Fruit fly (Drosophila melanogaster) whole organism, embryonic: ENCODE results near the gene RpS7.
A peak's percentile ranks its signal among the peaks of the same experiment; 100 is the strongest.

Experiments
- Bteb2 ChIP-seq: fragments of 200-800 bp; sonication (Bioruptor generic); optimal IDR thresholded peaks from 2 replicates; lab custom pipeline; 2016; ENCODE audit warnings: missing biosample characterization, missing genetic modification characterization
- CG10147 ChIP-seq: fragments of 200-800 bp; sonication (Bioruptor generic); optimal IDR thresholded peaks from 2 replicates; lab custom pipeline; 2019; ENCODE audit warnings: missing biosample characterization, mild to moderate bottlenecking, missing genetic modification characterization, moderate library complexity
- CG10654 ChIP-seq: fragments of 200-800 bp; sonication (Bioruptor generic); optimal IDR thresholded peaks from 2 replicates; lab custom pipeline; 2016; ENCODE audit warnings: missing biosample characterization, missing genetic modification characterization
- CG11247 ChIP-seq: fragments of 200-800 bp; sonication (Bioruptor generic); IDR thresholded peaks from 2 replicates; pipeline ENCODE4 v1.3.6; 2022; ENCODE audit warnings: missing biosample characterization, missing genetic modification characterization
- CG11456 ChIP-seq: fragments of 200-800 bp; sonication (Bioruptor generic); IDR thresholded peaks from 3 replicates; pipeline ENCODE4 v1.3.6; 2022; ENCODE audit warnings: missing biosample characterization, missing genetic modification characterization
- CG11723 ChIP-seq: fragments of 200-800 bp; sonication (Bioruptor generic); optimal IDR thresholded peaks from 2 replicates; lab custom pipeline; 2017; ENCODE audit warnings: missing biosample characterization, mild to moderate bottlenecking, missing genetic modification characterization
- CG13424 ChIP-seq: fragments of 200-800 bp; sonication (Bioruptor generic); optimal IDR thresholded peaks from 2 replicates; lab custom pipeline; 2019; ENCODE audit warnings: missing biosample characterization, mild to moderate bottlenecking, missing genetic modification characterization, moderate library complexity
- CG15011 ChIP-seq: fragments of 200-800 bp; sonication (Bioruptor generic); optimal IDR thresholded peaks from 3 replicates; lab custom pipeline; 2018; ENCODE audit warnings: missing biosample characterization, mild to moderate bottlenecking, missing genetic modification characterization
- CG15269 ChIP-seq: fragments of 200-800 bp; sonication (Bioruptor generic); optimal IDR thresholded peaks from 2 replicates; lab custom pipeline; 2018; ENCODE audit warnings: missing biosample characterization, mild to moderate bottlenecking, missing genetic modification characterization, moderate library complexity
- CG1529 ChIP-seq: fragments of 200-800 bp; sonication (Bioruptor generic); optimal IDR thresholded peaks from 3 replicates; lab custom pipeline; 2018; ENCODE audit warnings: missing biosample characterization, missing genetic modification characterization
- CG15601 ChIP-seq: fragments of 200-800 bp; sonication (Bioruptor generic); optimal IDR thresholded peaks from 3 replicates; lab custom pipeline; 2019; ENCODE audit warnings: missing biosample characterization, mild to moderate bottlenecking, missing genetic modification characterization, moderate library complexity
- CG17612 ChIP-seq: fragments of 200-800 bp; sonication (Bioruptor generic); IDR thresholded peaks from 2 replicates; pipeline ENCODE4 v1.3.6; 2022; ENCODE audit warnings: missing biosample characterization, missing genetic modification characterization
- CG2199 ChIP-seq: fragments of 200-800 bp; sonication (Bioruptor generic); IDR thresholded peaks from 3 replicates; pipeline ENCODE4 v1.3.6; 2022; ENCODE audit warnings: missing biosample characterization, missing genetic modification characterization
- CG30020 ChIP-seq: fragments of 200-800 bp; optimal IDR thresholded peaks from 2 replicates; lab custom pipeline; 2019; ENCODE audit warnings: missing biosample characterization, mild to moderate bottlenecking, missing genetic modification characterization, moderate library complexity
- CG31388 ChIP-seq: fragments of 200-800 bp; sonication (Bioruptor generic); optimal IDR thresholded peaks from 2 replicates; lab custom pipeline; 2016; ENCODE audit warnings: missing biosample characterization, missing genetic modification characterization
- CG5180 ChIP-seq: fragments of 200-800 bp; sonication (Bioruptor generic); optimal IDR thresholded peaks from 3 replicates; lab custom pipeline; 2017; ENCODE audit warnings: missing biosample characterization, missing genetic modification characterization, mild to moderate bottlenecking, moderate library complexity, missing genetic modification reagents
- CG5245 ChIP-seq: fragments of 200-800 bp; sonication (Bioruptor generic); optimal IDR thresholded peaks from 3 replicates; lab custom pipeline; 2016; ENCODE audit warnings: missing biosample characterization, missing genetic modification characterization
- CG5953 ChIP-seq: fragments of 200-800 bp; sonication (Bioruptor generic); IDR thresholded peaks from 2 replicates; pipeline ENCODE4 v1.3.6; 2022; ENCODE audit warnings: missing biosample characterization, missing genetic modification characterization
- CG6254 ChIP-seq: fragments of 200-800 bp; sonication (Bioruptor generic); optimal IDR thresholded peaks from 3 replicates; lab custom pipeline; 2017; ENCODE audit warnings: mild to moderate bottlenecking, missing biosample characterization, missing genetic modification reagents, missing genetic modification characterization
- CG7786 ChIP-seq: fragments of 200-800 bp; sonication (Bioruptor generic); optimal IDR thresholded peaks from 2 replicates; lab custom pipeline; 2016; ENCODE audit warnings: missing biosample characterization, missing genetic modification characterization
- CG7987 ChIP-seq: fragments of 200-800 bp; sonication (Bioruptor generic); optimal IDR thresholded peaks from 2 replicates; lab custom pipeline; 2018; ENCODE audit warnings: missing biosample characterization, mild to moderate bottlenecking, missing genetic modification characterization, moderate library complexity
- CkIIα-i1 ChIP-seq: fragments of 200-800 bp; sonication (Bioruptor generic); IDR thresholded peaks from 2 replicates; pipeline ENCODE4 v1.3.6; 2022; ENCODE audit warnings: missing biosample characterization, missing genetic modification characterization
- CrebB ChIP-seq: fragments of 200-800 bp; sonication (Bioruptor generic); optimal IDR thresholded peaks from 3 replicates; lab custom pipeline; 2018; ENCODE audit warnings: missing biosample characterization, mild to moderate bottlenecking, missing genetic modification characterization
- D ChIP-seq, 2 experiments: fragments of 200-800 bp in 1 of 2; fragments of >200 bp in 1 of 2; sonication (Bioruptor generic) in 1 of 2; optimal IDR thresholded peaks; 2 replicates in 1 of 2; 3 replicates in 1 of 2; lab custom pipeline; 2017; ENCODE audit warnings: mild to moderate bottlenecking in 1 of 2, missing biosample characterization in 1 of 2, missing genetic modification characterization in 1 of 2, missing genetic modification reagents in 1 of 2
- Dref ChIP-seq: fragments of 200-800 bp; sonication (Bioruptor generic); IDR thresholded peaks from 2 replicates; pipeline ENCODE4 v1.3.6; 2022; ENCODE audit warnings: missing biosample characterization, missing genetic modification characterization
- Drgx ChIP-seq: fragments of 200-800 bp; sonication (Bioruptor generic); IDR thresholded peaks from 2 replicates; pipeline ENCODE4 v1.3.6; 2022; ENCODE audit warnings: missing biosample characterization, missing genetic modification characterization
- GATAe ChIP-seq: fragments of 200-800 bp; sonication (Bioruptor generic); conservative IDR thresholded peaks from 2 replicates; pipeline ENCODE4 v1.3.6; 2022; ENCODE audit warnings: missing biosample characterization, missing genetic modification characterization
- Hr78 ChIP-seq, 2 experiments: fragments of 200-800 bp in 1 of 2; fragments of >200 bp in 1 of 2; sonication (Bioruptor generic) in 1 of 2; optimal IDR thresholded peaks; 2 replicates each; lab custom pipeline; 2017 to 2019; ENCODE audit warnings: missing biosample characterization in 2 of 2, missing genetic modification characterization in 2 of 2, mild to moderate bottlenecking in 1 of 2, moderate library complexity in 1 of 2
- Jarid2 ChIP-seq: fragments of 200-800 bp; sonication (Bioruptor generic); optimal IDR thresholded peaks from 3 replicates; lab custom pipeline; 2017; ENCODE audit warnings: mild to moderate bottlenecking, missing biosample characterization, missing genetic modification reagents, missing genetic modification characterization
- MESR4 ChIP-seq: fragments of 200-800 bp; sonication (Bioruptor generic); optimal IDR thresholded peaks from 2 replicates; lab custom pipeline; 2018; ENCODE audit warnings: missing biosample characterization, mild to moderate bottlenecking, missing genetic modification characterization, moderate library complexity
- NC2β ChIP-seq: fragments of 200-800 bp; sonication (Bioruptor generic); optimal IDR thresholded peaks from 2 replicates; lab custom pipeline; 2016; ENCODE audit warnings: missing biosample characterization, missing genetic modification characterization
- Neu2 ChIP-seq: fragments of 200-800 bp; sonication (Bioruptor generic); optimal IDR thresholded peaks from 3 replicates; lab custom pipeline; 2016; ENCODE audit warnings: missing biosample characterization, missing genetic modification characterization, borderline replicate concordance
- Six4 ChIP-seq: fragments of 200-800 bp; sonication (Bioruptor generic); optimal IDR thresholded peaks from 2 replicates; lab custom pipeline; 2016; ENCODE audit warnings: missing biosample characterization, missing genetic modification characterization
- al ChIP-seq: fragments of 200-800 bp; sonication (Bioruptor generic); IDR thresholded peaks from 2 replicates; pipeline ENCODE4 v1.3.6; 2022; ENCODE audit warnings: missing biosample characterization, missing genetic modification characterization
- amos ChIP-seq: fragments of 200-800 bp; sonication (Bioruptor generic); IDR thresholded peaks from 2 replicates; pipeline ENCODE4 v1.3.6; 2022; ENCODE audit warnings: missing biosample characterization, missing genetic modification characterization; ENCODE audit not compliant: partially characterized antibody
- esg ChIP-seq: fragments of 200-800 bp; sonication (Bioruptor generic); conservative IDR thresholded peaks from 2 replicates; pipeline ENCODE4 v1.3.6; 2022; ENCODE audit warnings: missing biosample characterization, missing genetic modification characterization
- grau ChIP-seq: fragments of 200-800 bp; optimal IDR thresholded peaks from 3 replicates; lab custom pipeline; 2019; ENCODE audit warnings: missing biosample characterization, mild to moderate bottlenecking, missing genetic modification characterization, moderate library complexity
- grn ChIP-seq: fragments of 200-800 bp; sonication (Bioruptor generic); optimal IDR thresholded peaks from 3 replicates; lab custom pipeline; 2017; ENCODE audit warnings: missing biosample characterization, missing genetic modification characterization
- gsb-n ChIP-seq: fragments of 200-800 bp; sonication (Bioruptor generic); optimal IDR thresholded peaks from 3 replicates; lab custom pipeline; 2018; ENCODE audit warnings: missing biosample characterization, mild to moderate bottlenecking, missing genetic modification characterization
- insv ChIP-seq, 2 experiments: fragments of 200-800 bp; sonication (Bioruptor generic); optimal IDR thresholded peaks; 3 replicates each; lab custom pipeline; 2016 to 2018; ENCODE audit warnings: missing biosample characterization in 2 of 2, missing genetic modification characterization in 2 of 2
- maf-S ChIP-seq: fragments of 200-800 bp; sonication (Bioruptor generic); optimal IDR thresholded peaks from 2 replicates; lab custom pipeline; 2016; ENCODE audit warnings: missing biosample characterization, missing genetic modification characterization
- otp ChIP-seq: fragments of 200-800 bp; sonication (Bioruptor generic); IDR thresholded peaks from 3 replicates; pipeline ENCODE4, ENCODE4 v1.3.6; 2022; ENCODE audit warnings: missing biosample characterization, missing genetic modification characterization
- repo ChIP-seq: fragments of 200-800 bp; sonication (Bioruptor generic); optimal IDR thresholded peaks from 2 replicates; lab custom pipeline; 2016; ENCODE audit warnings: missing biosample characterization, missing genetic modification characterization
- ro ChIP-seq: fragments of 200-800 bp; sonication (Bioruptor generic); IDR thresholded peaks from 2 replicates; pipeline ENCODE4 v1.3.6; 2022; ENCODE audit warnings: missing biosample characterization, missing genetic modification characterization
- sc ChIP-seq, 3 experiments: fragments of >200 bp in 2 of 3; fragments of 200-800 bp in 1 of 3; sonication (Bioruptor generic) in 1 of 3; optimal IDR thresholded peaks; 2 replicates in 2 of 3; 3 replicates in 1 of 3; lab custom pipeline; 2017; ENCODE audit warnings: mild to moderate bottlenecking in 1 of 3, missing biosample characterization in 1 of 3, missing genetic modification characterization in 1 of 3, missing genetic modification reagents in 1 of 3
- schlank ChIP-seq: fragments of 200-800 bp; sonication (Bioruptor generic); optimal IDR thresholded peaks from 2 replicates; lab custom pipeline; 2018; ENCODE audit warnings: missing biosample characterization, mild to moderate bottlenecking, missing genetic modification characterization
- sna ChIP-seq: fragments of 200-800 bp; sonication (Bioruptor generic); IDR thresholded peaks from 2 replicates; pipeline ENCODE4 v1.3.6; 2022; ENCODE audit warnings: missing biosample characterization, missing genetic modification characterization; ENCODE audit not compliant: partially characterized antibody
- tup ChIP-seq: fragments of 200-800 bp; sonication (Bioruptor generic); optimal IDR thresholded peaks from 2 replicates; lab custom pipeline; 2016; ENCODE audit warnings: missing biosample characterization, mild to moderate bottlenecking, missing genetic modification characterization, moderate library complexity
- zen ChIP-seq: fragments of 200-800 bp; sonication (Bioruptor generic); optimal IDR thresholded peaks from 3 replicates; lab custom pipeline; 2018; ENCODE audit warnings: missing biosample characterization, mild to moderate bottlenecking, missing genetic modification characterization, moderate library complexity

Gene RpS7

DNA sequence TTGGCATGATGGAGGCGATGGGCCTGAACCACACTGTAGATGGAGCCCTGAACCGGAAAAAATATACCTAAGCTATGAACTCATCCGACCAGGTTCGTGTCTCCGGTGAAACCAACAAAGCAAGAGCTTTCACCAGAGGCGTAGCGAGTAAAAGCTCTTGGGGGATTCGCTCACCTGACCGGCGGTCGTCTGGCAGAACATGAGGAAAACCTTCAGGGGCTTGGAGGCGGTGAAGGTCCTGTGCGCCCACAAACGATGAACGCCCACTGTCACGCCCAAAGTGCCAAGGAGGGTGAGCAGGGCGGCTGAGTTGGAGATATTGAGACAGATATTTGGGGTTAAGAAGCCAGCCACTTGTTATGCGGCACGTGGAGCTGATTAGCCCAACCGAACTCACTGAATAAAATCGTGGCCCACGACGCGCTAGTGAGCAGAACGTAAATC lies 13.2 kb downstream of the RpS7 start (continued):
- TF ChIP-seq CG11723 (GFP tag; lab: Kevin White, UChicago) (no peak), MESR4 (GFP tag; lab: Kevin White, UChicago) (peak; percentile 22), CG15011 (GFP tag; lab: Kevin White, UChicago) (no peak), D (optimal IDR thresholded peaks at IDR 0.05; lab: Kevin White, UChicago) (no peak), D (GFP tag; optimal IDR thresholded peaks at IDR 0.05; lab: Kevin White, UChicago) (no peak), gsb-n (no peak), Dref (GFP tag; lab: Robert Waterston, UW) (peak; percentile 28; the same call in 1 of the 2 replicates), otp (no peak), Drgx (GFP tag; lab: Robert Waterston, UW) (peak; percentile 35; the same call in 1 of the 2 replicates), grn (no peak), schlank (peak; percentile 36), CkIIα-i1 (GFP tag; lab: Robert Waterston, UW) (no peak), CG17612 (GFP tag; lab: Robert Waterston, UW) (peak; percentile 35; the same call in 1 of the 2 replicates), sna (GFP tag; lab: Robert Waterston, UW) (no peak), CrebB (tag; lab: Kevin White, UChicago) (peak; percentile 39), CG1529 (GFP tag; lab: Kevin White, UChicago) (no peak), Jarid2 (GFP tag; lab: Kevin White, UChicago) (peak; percentile 45), CG7987 (GFP tag; lab: Kevin White, UChicago) (peak; percentile 36), NC2β (GFP tag; lab: Kevin White, UChicago) (no peak), esg (GFP tag; lab: Robert Waterston, UW) (no peak), grau (tag; lab: Kevin White, UChicago) (peak; percentile 55), CG15269 (tag; lab: Kevin White, UChicago) (peak; percentile 48), CG5245 (peak; percentile 6), ro (GFP tag; lab: Robert Waterston, UW) (no peak), CG5953 (GFP tag; lab: Robert Waterston, UW) (no peak), tup (no peak), CG5180 (GFP tag; lab: Kevin White, UChicago) (no peak), al (GFP tag; lab: Robert Waterston, UW) (peak; percentile 69), CG11247 (GFP tag; lab: Robert Waterston, UW) (peak; percentile 54; the same call in 1 of the 2 replicates), CG6254 (GFP tag; lab: Kevin White, UChicago) (no peak), CG30020 (tag; lab: Kevin White, UChicago) (no peak), Six4 (GFP tag; lab: Kevin White, UChicago) (no peak), CG10654 (GFP tag; lab: Kevin White, UChicago) (no peak), sc (optimal IDR thresholded peaks at IDR 0.05; lab: Kevin White, UChicago) (no peak), sc (GFP tag; optimal IDR thresholded peaks at IDR 0.05; lab: Kevin White, UChicago) (no peak), CG13424 (tag; lab: Kevin White, UChicago) (peak; percentile 53), Hr78 (GFP tag; optimal IDR thresholded peaks at IDR 0.05; lab: Kevin White, UChicago) (peak in 1 of 2 experiments; percentile 4), repo (GFP tag; lab: Kevin White, UChicago) (no peak), zen (tag; lab: Kevin White, UChicago) (no peak), CG31388 (no peak), CG7786 (GFP tag; lab: Kevin White, UChicago) (peak; percentile 37), Bteb2 (GFP tag; lab: Kevin White, UChicago) (peak; percentile 50), CG10147 (GFP tag; lab: Kevin White, UChicago) (peak; percentile 41), Neu2 (no peak), GATAe (no peak), amos (GFP tag; lab: Robert Waterston, UW) (no peak; the same call in 1 of the 2 replicates), maf-S (GFP tag; lab: Kevin White, UChicago) (no peak), CG11456 (GFP tag; lab: Robert Waterston, UW) (peak; percentile 83), insv (GFP tag; optimal IDR thresholded peaks at IDR 0.05; lab: Kevin White, UChicago) (no peak), CG2199 (GFP tag; lab: Robert Waterston, UW) (no peak), CG15601 (tag; lab: Kevin White, UChicago) (peak; percentile 40)
